Worm (Caenorhabditis elegans): ENCODE results near the gene pdcd-2.

Gene pdcd-2

ce11 chrIII:4449893-4450579, 32.2 kb upstream of the pdcd-2 start, which contains the start of gene ceh-43 (continued):
- TF ChIP-seq hlh-30 (tag; optimal IDR thresholded peaks at IDR 0.05; ENCODE audit: insufficient read depth) (no peak), attf-4 (tag; optimal IDR thresholded peaks at IDR 0.05) (no peak), egl-27 (tag; optimal IDR thresholded peaks at IDR 0.05) (no peak), ctbp-1 (GFP tag; IDR thresholded peaks at IDR 0.05) (peak; percentile 43; the same call in 1 of the 2 replicates), nhr-6 (tag; optimal IDR thresholded peaks at IDR 0.05) (no peak), Y48G9A.11 (GFP tag; IDR thresholded peaks at IDR 0.05) (no peak), F49E8.2 (tag; optimal IDR thresholded peaks at IDR 0.05; ENCODE audit: borderline replicate concordance) (no peak), ceh-44 (GFP tag; IDR thresholded peaks at IDR 0.05) (no peak), spr-3 (GFP tag; optimal IDR thresholded peaks at IDR 0.05) (no peak), lin-15B (tag; optimal IDR thresholded peaks at IDR 0.05) (no peak), ceh-28 (tag; optimal IDR thresholded peaks at IDR 0.05) (no peak), rbr-2 (tag; optimal IDR thresholded peaks at IDR 0.05) (no peak), zfp-3 (GFP tag; conservative IDR thresholded peaks at IDR 0.05) (0 out of 2 replicates have a peak, but pooled peaks have one; percentile 16), jun-1 (tag; optimal IDR thresholded peaks at IDR 0.05) (no peak), nhr-25 (tag; optimal IDR thresholded peaks at IDR 0.05; ENCODE audit: borderline replicate concordance, insufficient read depth) (no peak), ces-1 (GFP tag; optimal IDR thresholded peaks at IDR 0.05) (no peak), nhr-102 (tag; optimal IDR thresholded peaks at IDR 0.05) (no peak), duxl-1 (tag; optimal IDR thresholded peaks at IDR 0.05; ENCODE audit: poor library complexity) (peak; percentile 4), vab-7 (GFP tag; IDR thresholded peaks at IDR 0.05) (peak; percentile 59; the same call in 1 of the 2 replicates), nhr-77 (tag; optimal IDR thresholded peaks at IDR 0.05) (no peak), nhr-41 (GFP tag; IDR thresholded peaks at IDR 0.05) (0 out of 2 replicates have a peak, but pooled peaks have one; percentile 15), ceh-32 (tag; optimal IDR thresholded peaks at IDR 0.05; ENCODE audit: poor library complexity) (no peak), ztf-11 (tag; optimal IDR thresholded peaks at IDR 0.05) (no peak), tag-97 (GFP tag; IDR thresholded peaks at IDR 0.05) (no peak), pha-4 (GFP tag; IDR thresholded peaks at IDR 0.05) (peak; percentile 62; the same call in 1 of the 2 replicates), pha-4 (tag; optimal IDR thresholded peaks at IDR 0.05) (no peak), Y105C5A.15 (GFP tag; IDR thresholded peaks at IDR 0.05) (no peak), ceh-82 (tag; optimal IDR thresholded peaks at IDR 0.05) (no peak), ZK337.2 (GFP tag; IDR thresholded peaks at IDR 0.05) (peak; percentile 38; the same call in 1 of the 2 replicates), nhr-111 (GFP tag; optimal IDR thresholded peaks at IDR 0.05) (no peak), F26F4.8 (GFP tag; conservative IDR thresholded peaks at IDR 0.05) (peak; percentile 59; the same call in 1 of the 2 replicates), nhr-42 (GFP tag; IDR thresholded peaks at IDR 0.05) (0 out of 2 replicates have a peak, but pooled peaks have one; percentile 28), ceh-20 (GFP tag; IDR thresholded peaks at IDR 0.05) (0 out of 2 replicates have a peak, but pooled peaks have one; percentile 14), lin-1 (GFP tag; IDR thresholded peaks at IDR 0.05) (no peak), dve-1 (tag; optimal IDR thresholded peaks at IDR 0.05; ENCODE audit: insufficient read depth) (peak; percentile 19), Y75B8A.6 (GFP tag; IDR thresholded peaks at IDR 0.05) (peak; percentile 72; the same call in 1 of the 2 replicates), F44E2.7 (GFP tag; IDR thresholded peaks at IDR 0.05) (0 out of 2 replicates have a peak, but pooled peaks have one; percentile 45), nhr-11 (tag; optimal IDR thresholded peaks at IDR 0.05) (no peak), nhr-28 (tag; optimal IDR thresholded peaks at IDR 0.05) (no peak), R02D3.7 (tag; optimal IDR thresholded peaks at IDR 0.05) (no peak), snpc-1.2 (GFP tag; IDR thresholded peaks at IDR 0.05) (0 out of 2 replicates have a peak, but pooled peaks have one; percentile 14), lsy-2 (tag; optimal IDR thresholded peaks at IDR 0.05) (no peak), php-3 (GFP tag; IDR thresholded peaks at IDR 0.05) (no peak), T26A8.4 (GFP tag; IDR thresholded peaks at IDR 0.05) (peak; percentile 46; the same call in 1 of the 2 replicates), dmd-8 (GFP tag; IDR thresholded peaks at IDR 0.05) (peak; percentile 85), F10B5.3 (tag; optimal IDR thresholded peaks at IDR 0.05) (no peak), nhr-10 (tag; optimal IDR thresholded peaks at IDR 0.05) (no peak), mep-1 (tag; optimal IDR thresholded peaks at IDR 0.05) (no peak), lim-7 (GFP tag; IDR thresholded peaks at IDR 0.05) (peak; percentile 69)

Data from whole organism, L4 larva.